Fruit fly (Drosophila melanogaster) whole organism, wandering third instar larva: Measurements from ENCODE around the gene CG5953.
A peak's percentile ranks its signal among the peaks of the same experiment; 100 is the strongest.

ENCODE experiments used
- CrebA ChIP-seq: fragments of 200-800 bp; sonication (Bioruptor generic); optimal IDR thresholded peaks from 2 replicates; lab custom pipeline; 2016; ENCODE audit warnings: missing biosample characterization, mild to moderate bottlenecking, missing genetic modification characterization, borderline replicate concordance
- Dfd ChIP-seq: fragments of >200 bp; optimal IDR thresholded peaks from 2 replicates; lab custom pipeline; 2017; ENCODE audit warnings: missing biosample characterization, missing genetic modification characterization
- Hnf4 ChIP-seq: fragments of 200-800 bp; sonication (Bioruptor generic); optimal IDR thresholded peaks from 2 replicates; lab custom pipeline; 2016; ENCODE audit warnings: missing biosample characterization, mild to moderate bottlenecking, missing genetic modification characterization
- Myc ChIP-seq: fragments of >200 bp; optimal IDR thresholded peaks from 2 replicates; lab custom pipeline; 2017
- br ChIP-seq: fragments of 200-800 bp; sonication (Bioruptor generic); optimal IDR thresholded peaks from 2 replicates; lab custom pipeline; 2016; ENCODE audit warnings: missing biosample characterization, missing genetic modification characterization
- ey ChIP-seq: fragments of 200-800 bp; sonication (Bioruptor generic); optimal IDR thresholded peaks from 2 replicates; lab custom pipeline; 2016; ENCODE audit warnings: missing biosample characterization, missing genetic modification characterization
- foxo ChIP-seq, 2 experiments: fragments of 200-800 bp; sonication (Bioruptor generic); optimal IDR thresholded peaks; 2 replicates in 1 of 2; 3 replicates in 1 of 2; lab custom pipeline; 2016 to 2017; ENCODE audit warnings: missing biosample characterization in 2 of 2, missing genetic modification characterization in 2 of 2
- h ChIP-seq: fragments of 200-800 bp; sonication (Bioruptor generic); optimal IDR thresholded peaks from 3 replicates; lab custom pipeline; 2016; ENCODE audit warnings: missing biosample characterization, mild to moderate bottlenecking, missing genetic modification characterization
- lola ChIP-seq: fragments of >200 bp; optimal IDR thresholded peaks from 2 replicates; lab custom pipeline; 2017; ENCODE audit warnings: missing biosample characterization, missing genetic modification characterization

dm6 chr2L:16532702-16533385 lies at the start of gene CG5953:
- peak; percentile 89 for TF ChIP-seq Dfd (GFP tag; lab: Kevin White, UChicago)
- peak; percentile 67 to 97 for TF ChIP-seq foxo (GFP tag; optimal IDR thresholded peaks at IDR 0.05; lab: Kevin White, UChicago)
- no peak for TF ChIP-seq Myc (lab: Kevin White, UChicago)
- no peak for TF ChIP-seq lola (GFP tag; lab: Kevin White, UChicago)
- TF ChIP-seq Hnf4, result peak; percentile 77
- TF ChIP-seq ey, result peak; percentile 98
- TF ChIP-seq br, result peak; percentile 97
- peak; percentile 97 for TF ChIP-seq h (GFP tag; lab: Kevin White, UChicago)
- TF ChIP-seq CrebA, result peak; percentile 68
